Fruit fly (Drosophila melanogaster): Measurements from ENCODE around the gene CG15764.

The CG15764 gene

DNA sequence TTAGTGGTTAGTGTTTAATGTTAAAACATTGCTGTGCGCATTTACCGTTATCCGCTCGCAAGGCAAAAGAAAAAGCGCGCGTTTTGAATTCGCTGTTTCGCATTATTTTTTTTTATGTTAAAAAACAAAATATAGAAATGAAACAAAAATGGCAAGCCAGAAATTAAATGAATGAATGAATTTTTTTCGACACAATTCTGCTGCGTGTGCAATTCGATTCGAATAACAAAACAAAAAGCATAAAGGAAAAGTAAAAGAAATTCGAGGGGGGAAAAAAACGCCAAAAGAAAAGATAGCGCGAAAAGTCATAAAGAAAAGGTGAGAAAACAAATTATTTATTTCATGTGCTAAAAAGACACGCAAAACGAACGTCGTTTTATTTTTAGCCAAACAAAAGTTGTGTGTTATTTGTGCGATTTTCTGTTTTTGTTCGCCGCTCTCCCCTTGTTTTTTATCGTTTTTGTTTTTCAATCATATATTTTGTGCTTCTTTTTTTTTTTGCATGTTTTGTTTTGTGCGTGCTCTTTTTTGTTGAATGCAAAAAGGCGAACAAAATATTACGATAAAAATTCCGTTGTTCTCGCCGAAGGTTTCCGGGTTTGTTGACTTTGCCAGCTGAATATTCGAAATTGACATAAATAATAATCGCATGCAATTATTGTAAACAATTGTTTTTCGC is 48.6 kb downstream of the CG15764 start:
- TF ChIP-seq CG12768 (GFP tag; optimal IDR thresholded peaks at IDR 0.05) (no peak), tj (GFP tag; optimal IDR thresholded peaks at IDR 0.05) (peak; percentile 91), bab1 (GFP tag; optimal IDR thresholded peaks at IDR 0.05) (no peak)

DNA sequence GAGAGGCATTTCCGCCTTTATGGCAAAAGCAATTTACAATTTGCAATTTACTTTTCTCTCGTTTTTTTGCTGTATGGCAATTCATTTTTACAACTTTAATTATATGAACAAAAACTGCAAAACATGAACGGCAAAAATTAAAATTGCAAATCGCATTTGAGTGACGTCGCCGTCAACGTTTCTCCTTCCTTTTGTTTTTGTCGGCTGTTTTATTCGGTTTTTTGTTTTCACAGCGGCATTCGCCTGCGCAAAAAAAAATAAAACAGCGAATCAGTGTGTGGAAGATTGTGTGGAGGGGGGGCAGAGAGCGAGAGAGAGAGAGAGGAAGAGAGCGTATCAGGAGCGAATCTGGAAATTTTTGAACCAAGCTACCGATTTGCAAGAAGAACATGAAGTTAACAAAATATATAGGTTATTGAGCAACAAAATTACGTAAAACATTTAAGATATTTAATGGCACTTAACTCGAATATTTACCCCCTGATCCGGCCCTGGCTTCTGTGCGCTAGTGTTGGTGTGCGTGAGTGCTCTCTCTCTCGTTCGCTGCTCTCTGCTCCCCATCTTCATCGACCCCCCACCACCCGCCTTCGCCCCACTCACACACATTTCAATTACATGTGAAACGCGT is 49.7 kb downstream of the CG15764 start:
- TF ChIP-seq Hr96 (GFP tag; optimal IDR thresholded peaks at IDR 0.05) (peak; percentile 97), cnc (optimal IDR thresholded peaks at IDR 0.05) (no peak), CG7101 (tag; optimal IDR thresholded peaks at IDR 0.05) (peak; percentile 99), kay (GFP tag; ENCODE audit: borderline replicate concordance) (peak; percentile 96), CG11617 (GFP tag; optimal IDR thresholded peaks at IDR 0.05) (peak; percentile 94), Mnt (GFP tag; optimal IDR thresholded peaks at IDR 0.05) (peak; percentile 94), toe (GFP tag; optimal IDR thresholded peaks at IDR 0.05) (peak; percentile 88), Crg-1 (GFP tag; optimal IDR thresholded peaks at IDR 0.05) (peak; percentile 98), tj (GFP tag; optimal IDR thresholded peaks at IDR 0.05) (peak; percentile 81), bab1 (GFP tag; optimal IDR thresholded peaks at IDR 0.05) (peak; percentile 91), CG1620 (GFP tag; optimal IDR thresholded peaks at IDR 0.05) (peak; percentile 94), CG5204 (GFP tag; optimal IDR thresholded peaks at IDR 0.05) (peak; percentile 88), CG7045 (GFP tag; optimal IDR thresholded peaks at IDR 0.05) (peak; percentile 92), cic (GFP tag; optimal IDR thresholded peaks at IDR 0.05) (peak; percentile 90), CG33017 (tag; optimal IDR thresholded peaks at IDR 0.05) (peak; percentile 96), Clk (GFP tag; optimal IDR thresholded peaks at IDR 0.05) (peak; percentile 81), pad (GFP tag; optimal IDR thresholded peaks at IDR 0.05) (peak; percentile 94), ovo (GFP tag; optimal IDR thresholded peaks at IDR 0.05) (peak; percentile 38), CG14711 (tag; optimal IDR thresholded peaks at IDR 0.05) (peak; percentile 96), CG12768 (GFP tag; optimal IDR thresholded peaks at IDR 0.05) (peak; percentile 96)
